Fruit fly (Drosophila melanogaster) whole organism, embryonic: ENCODE results near the gene Tfb4.

Experiments
- Atf3 ChIP-seq: fragments of 200-800 bp; sonication (Bioruptor generic); optimal IDR thresholded peaks from 3 replicates; lab custom pipeline; 2016; ENCODE audit warnings: missing biosample characterization, missing genetic modification characterization
- CG10321 ChIP-seq: fragments of 200-800 bp; sonication (Bioruptor generic); IDR thresholded peaks from 2 replicates; pipeline ENCODE4 v1.3.6; 2022; ENCODE audit warnings: missing biosample characterization, missing genetic modification characterization
- CG10565 ChIP-seq: fragments of 200-800 bp; sonication (Bioruptor generic); optimal IDR thresholded peaks from 3 replicates; lab custom pipeline; 2016; ENCODE audit warnings: missing biosample characterization, mild to moderate bottlenecking, missing genetic modification characterization
- CG10959 ChIP-seq: fragments of 200-800 bp; sonication (Bioruptor generic); IDR thresholded peaks from 2 replicates; pipeline ENCODE4 v1.3.6; 2022; ENCODE audit warnings: missing biosample characterization, missing genetic modification characterization
- CG11085 ChIP-seq: fragments of 200-800 bp; sonication (Bioruptor generic); IDR thresholded peaks from 2 replicates; pipeline ENCODE4 v1.3.6; 2022; ENCODE audit warnings: missing biosample characterization, missing genetic modification characterization
- CG11093 ChIP-seq: fragments of 200-800 bp; sonication (Bioruptor generic); IDR thresholded peaks from 3 replicates; pipeline ENCODE4 v1.3.6; 2022; ENCODE audit warnings: missing biosample characterization, missing genetic modification characterization
- CG12219 ChIP-seq: fragments of 200-800 bp; sonication (Bioruptor generic); optimal IDR thresholded peaks from 3 replicates; lab custom pipeline; 2018; ENCODE audit warnings: missing biosample characterization, mild to moderate bottlenecking, missing genetic modification characterization
- CG12236 ChIP-seq: fragments of 200-800 bp; sonication (Bioruptor generic); optimal IDR thresholded peaks from 2 replicates; lab custom pipeline; 2016; ENCODE audit warnings: missing biosample characterization, missing genetic modification characterization
- CG12391 ChIP-seq: fragments of 200-800 bp; sonication (Bioruptor generic); optimal IDR thresholded peaks from 3 replicates; lab custom pipeline; 2018; ENCODE audit warnings: missing biosample characterization, mild to moderate bottlenecking, missing genetic modification characterization, moderate library complexity
- CG14441 ChIP-seq: fragments of 200-800 bp; sonication (Bioruptor generic); IDR thresholded peaks from 2 replicates; pipeline ENCODE4 v1.3.6; 2022; ENCODE audit warnings: missing biosample characterization, missing genetic modification characterization
- CG14710 ChIP-seq: fragments of 200-800 bp; sonication (Bioruptor generic); optimal IDR thresholded peaks from 3 replicates; lab custom pipeline; 2019; ENCODE audit warnings: missing biosample characterization, mild to moderate bottlenecking, missing genetic modification characterization, moderate library complexity
- CG15011 ChIP-seq: fragments of 200-800 bp; sonication (Bioruptor generic); optimal IDR thresholded peaks from 3 replicates; lab custom pipeline; 2018; ENCODE audit warnings: missing biosample characterization, mild to moderate bottlenecking, missing genetic modification characterization
- CG17612 ChIP-seq: fragments of 200-800 bp; sonication (Bioruptor generic); IDR thresholded peaks from 2 replicates; pipeline ENCODE4 v1.3.6; 2022; ENCODE audit warnings: missing biosample characterization, missing genetic modification characterization
- CG18476 ChIP-seq: fragments of 200-800 bp; sonication (Bioruptor generic); optimal IDR thresholded peaks from 2 replicates; lab custom pipeline; 2016; ENCODE audit warnings: missing biosample characterization, mild to moderate bottlenecking, missing genetic modification characterization
- CG3065 ChIP-seq: fragments of 200-800 bp; sonication (Bioruptor generic); optimal IDR thresholded peaks from 2 replicates; lab custom pipeline; 2016; ENCODE audit warnings: missing biosample characterization, missing genetic modification characterization
- CG34224 ChIP-seq: fragments of 200-800 bp; sonication (Bioruptor generic); IDR thresholded peaks from 3 replicates; pipeline ENCODE4 v1.3.6; 2022; ENCODE audit warnings: missing biosample characterization, missing genetic modification characterization; ENCODE audit not compliant: partially characterized antibody
- CG5180 ChIP-seq: fragments of 200-800 bp; sonication (Bioruptor generic); optimal IDR thresholded peaks from 3 replicates; lab custom pipeline; 2017; ENCODE audit warnings: missing biosample characterization, missing genetic modification characterization, mild to moderate bottlenecking, moderate library complexity, missing genetic modification reagents
- CG6272 ChIP-seq: fragments of 200-800 bp; sonication (Bioruptor generic); IDR thresholded peaks from 2 replicates; pipeline ENCODE4 v1.3.6; 2022; ENCODE audit warnings: missing biosample characterization, missing genetic modification characterization
- CG6854 ChIP-seq: fragments of 200-800 bp; sonication (Bioruptor generic); optimal IDR thresholded peaks from 3 replicates; lab custom pipeline; 2017; ENCODE audit warnings: missing biosample characterization, mild to moderate bottlenecking, missing genetic modification characterization
- CG7372 ChIP-seq: fragments of 200-800 bp; sonication (Bioruptor generic); IDR thresholded peaks from 2 replicates; pipeline ENCODE4 v1.3.6; 2022; ENCODE audit warnings: missing biosample characterization, missing genetic modification characterization
- CG8290 ChIP-seq, 3 experiments: fragments of 200-800 bp; sonication (Bioruptor generic); optimal IDR thresholded peaks; 2 replicates each; lab custom pipeline; 2016 to 2019; ENCODE audit warnings: missing biosample characterization in 3 of 3, missing genetic modification characterization in 3 of 3, mild to moderate bottlenecking in 2 of 3, moderate library complexity in 1 of 3
- CG8359 ChIP-seq: fragments of 200-800 bp; sonication (Bioruptor generic); optimal IDR thresholded peaks from 2 replicates; lab custom pipeline; 2017; ENCODE audit warnings: missing biosample characterization, mild to moderate bottlenecking, missing genetic modification characterization, borderline replicate concordance
- CG8478 ChIP-seq: fragments of >200 bp; optimal IDR thresholded peaks from 2 replicates; lab custom pipeline; 2018
- D19B ChIP-seq: fragments of 200-800 bp; sonication (Bioruptor generic); optimal IDR thresholded peaks from 2 replicates; lab custom pipeline; 2017; ENCODE audit warnings: missing biosample characterization, mild to moderate bottlenecking, missing genetic modification characterization
- Doc2 ChIP-seq: fragments of 200-800 bp; sonication (Bioruptor generic); IDR thresholded peaks from 2 replicates; pipeline ENCODE4 v1.3.6; 2022; ENCODE audit warnings: missing biosample characterization, missing genetic modification characterization
- Dp ChIP-seq: fragments of 200-800 bp; sonication (Bioruptor generic); optimal IDR thresholded peaks from 2 replicates; lab custom pipeline; 2018; ENCODE audit warnings: missing biosample characterization, mild to moderate bottlenecking, missing genetic modification characterization, moderate library complexity
- H15 ChIP-seq: fragments of 200-800 bp; sonication (Bioruptor generic); IDR thresholded peaks from 3 replicates; pipeline ENCODE4 v1.3.6; 2022; ENCODE audit warnings: missing biosample characterization, missing genetic modification characterization
- Hsf ChIP-seq: fragments of 200-800 bp; sonication (Bioruptor generic); optimal IDR thresholded peaks from 3 replicates; lab custom pipeline; 2016; ENCODE audit warnings: missing biosample characterization, missing genetic modification characterization
- NK7.1 ChIP-seq: fragments of 200-800 bp; sonication (Bioruptor generic); optimal IDR thresholded peaks from 3 replicates; lab custom pipeline; 2016; ENCODE audit warnings: missing biosample characterization, missing genetic modification characterization
- Pdp1 ChIP-seq, 2 experiments: fragments of 200-800 bp; sonication (Bioruptor generic); optimal IDR thresholded peaks; 3 replicates each; lab custom pipeline; 2016; ENCODE audit warnings: missing biosample characterization in 2 of 2, missing genetic modification characterization in 2 of 2, mild to moderate bottlenecking in 1 of 2, moderate library complexity in 1 of 2
- Vsx1 ChIP-seq: fragments of 200-800 bp; sonication (Bioruptor generic); optimal IDR thresholded peaks from 2 replicates; lab custom pipeline; 2017; ENCODE audit warnings: missing biosample characterization, mild to moderate bottlenecking, missing genetic modification characterization, missing genetic modification reagents
- YL-1 ChIP-seq: fragments of 200-800 bp; sonication (Bioruptor generic); optimal IDR thresholded peaks from 3 replicates; lab custom pipeline; 2017; ENCODE audit warnings: missing biosample characterization, mild to moderate bottlenecking, missing genetic modification characterization
- bcd ChIP-seq: fragments of 200-800 bp; sonication (Bioruptor generic); optimal IDR thresholded peaks from 2 replicates; lab custom pipeline; 2017; ENCODE audit warnings: missing biosample characterization, mild to moderate bottlenecking, missing genetic modification characterization
- chn ChIP-seq: fragments of 200-800 bp; sonication (Bioruptor generic); optimal IDR thresholded peaks from 2 replicates; lab custom pipeline; 2016; ENCODE audit warnings: missing biosample characterization, missing genetic modification characterization
- corto ChIP-seq: fragments of 200-800 bp; sonication (Bioruptor generic); optimal IDR thresholded peaks from 2 replicates; lab custom pipeline; 2016; ENCODE audit warnings: missing biosample characterization, mild to moderate bottlenecking, missing genetic modification characterization, moderate library complexity
- fd102C ChIP-seq: fragments of 200-800 bp; sonication (Bioruptor generic); optimal IDR thresholded peaks from 2 replicates; lab custom pipeline; 2018; ENCODE audit warnings: missing biosample characterization, mild to moderate bottlenecking, missing genetic modification characterization, moderate library complexity
- gro ChIP-seq: fragments of 200-800 bp; sonication (Bioruptor generic); optimal IDR thresholded peaks from 2 replicates; lab custom pipeline; 2016; ENCODE audit warnings: missing biosample characterization, missing genetic modification characterization
- hth ChIP-seq: fragments of >200 bp; optimal IDR thresholded peaks from 2 replicates; lab custom pipeline; 2017; ENCODE audit warnings: inconsistent platforms
- ind ChIP-seq: fragments of 200-800 bp; sonication (Bioruptor generic); optimal IDR thresholded peaks from 3 replicates; lab custom pipeline; 2016; ENCODE audit warnings: missing biosample characterization, missing genetic modification characterization
- kay ChIP-seq: fragments of 200-800 bp; sonication (Bioruptor generic); optimal IDR thresholded peaks from 2 replicates; lab custom pipeline; 2016; ENCODE audit warnings: missing biosample characterization, missing genetic modification characterization
- otp ChIP-seq: fragments of 200-800 bp; sonication (Bioruptor generic); IDR thresholded peaks from 3 replicates; pipeline ENCODE4, ENCODE4 v1.3.6; 2022; ENCODE audit warnings: missing biosample characterization, missing genetic modification characterization
- psq ChIP-seq: fragments of 200-800 bp; sonication (Bioruptor generic); optimal IDR thresholded peaks from 2 replicates; lab custom pipeline; 2017; ENCODE audit warnings: missing biosample characterization, missing genetic modification characterization
- row ChIP-seq: fragments of 200-800 bp; sonication (Bioruptor generic); IDR thresholded peaks from 3 replicates; pipeline ENCODE4 v1.3.6; 2022; ENCODE audit warnings: missing biosample characterization, missing genetic modification characterization
- schlank ChIP-seq: fragments of 200-800 bp; sonication (Bioruptor generic); optimal IDR thresholded peaks from 2 replicates; lab custom pipeline; 2018; ENCODE audit warnings: missing biosample characterization, mild to moderate bottlenecking, missing genetic modification characterization
- scrt ChIP-seq: fragments of 200-800 bp; sonication (Bioruptor generic); optimal IDR thresholded peaks from 2 replicates; lab custom pipeline; 2018; ENCODE audit warnings: missing biosample characterization, mild to moderate bottlenecking, missing genetic modification characterization, moderate library complexity
- sna ChIP-seq: fragments of 200-800 bp; sonication (Bioruptor generic); IDR thresholded peaks from 2 replicates; pipeline ENCODE4 v1.3.6; 2022; ENCODE audit warnings: missing biosample characterization, missing genetic modification characterization; ENCODE audit not compliant: partially characterized antibody
- toy ChIP-seq: fragments of 200-800 bp; sonication (Bioruptor generic); IDR thresholded peaks from 2 replicates; pipeline ENCODE4 v1.3.6; 2022; ENCODE audit warnings: missing biosample characterization, missing genetic modification characterization
- zen ChIP-seq: fragments of 200-800 bp; sonication (Bioruptor generic); optimal IDR thresholded peaks from 3 replicates; lab custom pipeline; 2018; ENCODE audit warnings: missing biosample characterization, mild to moderate bottlenecking, missing genetic modification characterization, moderate library complexity
- zen2 ChIP-seq: fragments of 200-800 bp; sonication (Bioruptor generic); IDR thresholded peaks from 3 replicates; pipeline ENCODE4 v1.3.6; 2022; ENCODE audit warnings: missing biosample characterization, missing genetic modification characterization; ENCODE audit not compliant: partially characterized antibody
- zf30C ChIP-seq: fragments of 200-800 bp; sonication (Bioruptor generic); optimal IDR thresholded peaks from 3 replicates; lab custom pipeline; 2018; ENCODE audit warnings: missing biosample characterization, mild to moderate bottlenecking, missing genetic modification characterization

The Tfb4 gene

DNA sequence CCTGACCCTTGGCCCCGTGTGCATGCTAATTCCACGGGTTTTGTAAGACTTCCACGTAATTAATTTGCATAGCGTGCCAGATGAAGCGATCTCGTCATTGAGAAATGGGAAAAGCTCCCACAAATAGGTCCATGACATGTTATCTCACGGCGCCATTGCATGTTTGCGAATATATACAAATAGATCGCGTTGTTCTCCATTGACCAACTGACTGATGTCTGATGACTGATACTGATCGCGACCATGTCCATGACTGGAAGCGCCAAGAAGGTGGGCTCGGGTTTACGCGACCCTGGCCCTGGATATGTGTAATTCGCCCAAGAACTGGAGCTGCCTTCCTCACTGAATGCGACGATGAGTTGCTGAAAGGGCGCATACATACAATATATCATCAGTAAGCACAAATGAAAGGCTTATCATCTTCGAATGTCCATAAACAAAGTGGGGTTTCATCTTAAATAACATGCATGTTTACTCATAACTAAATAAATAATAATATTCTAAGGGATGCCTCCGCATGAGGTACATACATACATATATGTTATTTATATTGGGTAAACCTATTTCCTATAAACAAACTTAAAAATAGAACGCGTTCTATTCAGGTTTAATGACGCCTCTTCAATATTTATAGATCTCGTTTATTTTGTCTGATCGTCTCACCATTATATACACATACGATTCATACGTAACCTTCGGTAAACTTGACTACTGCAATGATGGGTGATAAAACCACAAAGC, 27.2 kb downstream of the Tfb4 start (continued):
- TF ChIP-seq Dp (GFP tag; lab: Kevin White, UChicago) (no peak), CG14710 (peak; percentile 72), CG7372 (GFP tag; lab: Robert Waterston, UW) (no peak), Pdp1 (GFP tag; optimal IDR thresholded peaks at IDR 0.05; lab: Kevin White, UChicago) (peak in 1 of 2 experiments; percentile 44), CG14441 (GFP tag; lab: Robert Waterston, UW) (no peak), Atf3 (GFP tag; lab: Kevin White, UChicago) (no peak), corto (GFP tag; lab: Kevin White, UChicago) (no peak), hth (lab: Kevin White, UChicago) (no peak), CG8478 (no peak), CG5180 (GFP tag; lab: Kevin White, UChicago) (peak; percentile 5), Hsf (GFP tag; lab: Kevin White, UChicago) (no peak), row (no peak), sna (GFP tag; lab: Robert Waterston, UW) (no peak), Vsx1 (GFP tag; lab: Kevin White, UChicago) (peak; percentile 45), CG10565 (GFP tag; lab: Kevin White, UChicago) (no peak), schlank (tag; lab: Kevin White, UChicago) (no peak), chn (GFP tag; lab: Kevin White, UChicago) (no peak), bcd (GFP tag; lab: Kevin White, UChicago) (peak; percentile 23), CG12236 (GFP tag; lab: Kevin White, UChicago) (no peak), CG12391 (peak; percentile 20), psq (GFP tag; lab: Kevin White, UChicago) (no peak), CG15011 (GFP tag; lab: Kevin White, UChicago) (no peak), CG6854 (GFP tag; lab: Kevin White, UChicago) (no peak), CG12219 (GFP tag; lab: Kevin White, UChicago) (peak; percentile 5), CG3065 (no peak), CG18476 (GFP tag; lab: Kevin White, UChicago) (peak; percentile 29), CG6272 (GFP tag; lab: Robert Waterston, UW) (no peak), ind (GFP tag; lab: Kevin White, UChicago) (no peak), fd102C (GFP tag; lab: Kevin White, UChicago) (no peak), zen2 (GFP tag; lab: Robert Waterston, UW) (no peak), CG8359 (GFP tag; lab: Kevin White, UChicago) (peak; percentile 59), scrt (GFP tag; lab: Kevin White, UChicago) (no peak), D19B (GFP tag; lab: Kevin White, UChicago) (no peak), kay (GFP tag; lab: Kevin White, UChicago) (no peak), Doc2 (no peak), H15 (GFP tag; lab: Robert Waterston, UW) (no peak), otp (no peak), zen (tag; lab: Kevin White, UChicago) (no peak), CG11093 (no peak), toy (no peak), CG8290 (GFP tag; optimal IDR thresholded peaks at IDR 0.05; lab: Kevin White, UChicago) (no peak), CG8290 (tag; optimal IDR thresholded peaks at IDR 0.05; lab: Kevin White, UChicago) (peak in 1 of 2 experiments; percentile 53), CG34224 (GFP tag; lab: Robert Waterston, UW) (no peak), CG10959 (GFP tag; lab: Robert Waterston, UW) (no peak), CG11085 (GFP tag; lab: Robert Waterston, UW) (no peak), CG17612 (GFP tag; lab: Robert Waterston, UW) (no peak), zf30C (GFP tag; lab: Kevin White, UChicago) (no peak), NK7.1 (GFP tag; lab: Kevin White, UChicago) (no peak), gro (no peak), CG10321 (GFP tag; lab: Robert Waterston, UW) (no peak), YL-1 (GFP tag; lab: Kevin White, UChicago) (peak; percentile 5)
